Fruit fly (Drosophila melanogaster): Measurements from ENCODE around the gene CG44362.

CG44362 gene

DNA sequence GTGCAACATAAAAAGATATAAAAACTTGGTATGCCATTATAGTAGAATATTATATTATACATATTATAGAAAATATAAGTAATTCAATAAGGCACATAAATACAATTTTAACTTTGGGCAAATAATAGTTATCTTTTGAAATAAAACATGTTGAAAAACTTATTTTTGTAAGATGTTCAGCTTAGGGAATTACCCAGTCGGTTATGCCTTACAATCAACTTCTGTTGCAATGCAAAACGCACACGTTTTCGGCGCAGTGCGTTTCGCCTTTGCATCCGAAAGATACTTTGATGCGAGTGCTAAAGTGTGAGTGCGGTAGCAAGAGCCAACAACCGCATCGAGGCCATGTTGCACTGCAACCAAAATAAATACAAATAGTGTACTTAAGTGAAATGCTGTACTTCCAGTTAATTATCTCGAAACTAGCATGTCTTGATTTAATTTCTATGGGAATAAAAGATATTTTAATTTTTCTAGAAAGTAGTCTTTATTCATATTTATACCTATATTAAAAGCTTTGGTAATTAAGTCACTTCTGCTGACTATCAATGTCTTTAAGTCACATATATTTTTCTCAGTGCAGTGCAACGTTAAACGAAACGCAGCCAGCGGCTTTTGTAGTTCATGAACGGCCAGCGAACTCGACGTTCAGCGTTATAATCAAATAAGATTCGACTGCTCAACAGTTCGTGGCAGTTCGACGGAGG, 49.8 kb downstream of the CG44362 start (continued):
- TF ChIP-seq CG6808 (GFP tag; optimal IDR thresholded peaks at IDR 0.05) (peak; percentile 91), CG9139 (GFP tag; optimal IDR thresholded peaks at IDR 0.05) (peak; percentile 71), Sox102F (GFP tag; optimal IDR thresholded peaks at IDR 0.05) (peak; percentile 54), CG1621 (tag; optimal IDR thresholded peaks at IDR 0.05) (peak; percentile 53), achi (GFP tag; optimal IDR thresholded peaks at IDR 0.05) (peak; percentile 62), fkh (GFP tag; optimal IDR thresholded peaks at IDR 0.05) (no peak), CG6163 (GFP tag; IDR thresholded peaks at IDR 0.05) (peak; percentile 80), CG11294 (GFP tag; IDR thresholded peaks at IDR 0.05) (peak; percentile 82), fd59A (GFP tag; optimal IDR thresholded peaks at IDR 0.05) (peak; percentile 61), net (GFP tag; optimal IDR thresholded peaks at IDR 0.05) (peak; percentile 50), Hr4 (GFP tag; optimal IDR thresholded peaks at IDR 0.05) (peak; percentile 89), CG11762 (GFP tag; optimal IDR thresholded peaks at IDR 0.05; ENCODE audit: insufficient read depth) (peak; percentile 80), salr (GFP tag; optimal IDR thresholded peaks at IDR 0.05) (peak in 1 of 2 experiments; percentile 74), Met (GFP tag; optimal IDR thresholded peaks at IDR 0.05) (peak; percentile 60), Eip75B (GFP tag; optimal IDR thresholded peaks at IDR 0.05) (peak; percentile 93), Ets96B (tag; optimal IDR thresholded peaks at IDR 0.05) (peak; percentile 79), dac (GFP tag; optimal IDR thresholded peaks at IDR 0.05) (peak; percentile 55), dsx (GFP tag; optimal IDR thresholded peaks at IDR 0.05; ENCODE audit: poor library complexity, severe bottlenecking) (peak; percentile 82), spab (GFP tag; optimal IDR thresholded peaks at IDR 0.05) (peak; percentile 78), OdsH (GFP tag; optimal IDR thresholded peaks at IDR 0.05) (peak; percentile 41), vri (GFP tag; optimal IDR thresholded peaks at IDR 0.05) (peak; percentile 22), esn (GFP tag; optimal IDR thresholded peaks at IDR 0.05) (peak; percentile 77), Sox15 (GFP tag; optimal IDR thresholded peaks at IDR 0.05) (peak; percentile 19), CG6276 (GFP tag; optimal IDR thresholded peaks at IDR 0.05) (peak; percentile 89), CG8319 (GFP tag; optimal IDR thresholded peaks at IDR 0.05) (peak; percentile 51), Eip78C (GFP tag) (peak; percentile 98), svp (GFP tag) (peak; percentile 91), Gug (GFP tag; IDR thresholded peaks at IDR 0.05) (peak; percentile 72), CG11902 (GFP tag; optimal IDR thresholded peaks at IDR 0.05) (peak; percentile 23), CG32006 (GFP tag; optimal IDR thresholded peaks at IDR 0.05) (peak; percentile 83)
